Worm (Caenorhabditis elegans) whole organism, L1 larva: ENCODE data around the gene str-209.

Source experiments
- ceh-82 ChIP-seq, 3 experiments: fragments of 150-350 bp in 1 of 3; sonication (generic microtip) in 2 of 3; optimal IDR thresholded peaks; 2 replicates each; lab custom pipeline; 2014 to 2017; ENCODE audit warnings: missing biosample characterization in 3 of 3, missing genetic modification characterization in 3 of 3
- hlh-4 ChIP-seq: sonication (generic microtip); optimal IDR thresholded peaks from 2 replicates; lab custom pipeline; 2016; ENCODE audit warnings: mild to moderate bottlenecking, missing genetic modification characterization, missing compliant biosample characterization
- nhr-12 ChIP-seq: sonication (generic microtip); optimal IDR thresholded peaks from 2 replicates; lab custom pipeline; 2017; ENCODE audit warnings: missing biosample characterization, missing genetic modification characterization
- nhr-20 ChIP-seq: sonication (generic microtip); optimal IDR thresholded peaks from 2 replicates; lab custom pipeline; 2016; ENCODE audit warnings: mild to moderate bottlenecking, missing genetic modification characterization, missing compliant biosample characterization
- nhr-28 ChIP-seq: fragments of 150-350 bp; optimal IDR thresholded peaks from 2 replicates; lab custom pipeline; 2014; ENCODE audit warnings: missing biosample characterization, missing genetic modification characterization
- nhr-76 ChIP-seq: sonication (generic microtip); optimal IDR thresholded peaks from 2 replicates; lab custom pipeline; 2017; ENCODE audit warnings: missing biosample characterization, missing genetic modification characterization
- nhr-77 ChIP-seq: fragments of 150-350 bp; optimal IDR thresholded peaks from 2 replicates; lab custom pipeline; 2014; ENCODE audit warnings: missing biosample characterization, missing genetic modification characterization
- pag-3 ChIP-seq: sonication (generic microtip); optimal IDR thresholded peaks from 2 replicates; lab custom pipeline; 2017; ENCODE audit warnings: missing genetic modification characterization, mild to moderate bottlenecking, missing compliant biosample characterization, antibody characterized with exemption, borderline replicate concordance; ENCODE audit not compliant: insufficient read depth
- skn-1 ChIP-seq: fragments of 150-350 bp; optimal IDR thresholded peaks from 2 replicates; lab custom pipeline; 2014; ENCODE audit warnings: missing biosample characterization, missing genetic modification characterization
- snpc-4 ChIP-seq: fragments of 150-350 bp; optimal IDR thresholded peaks from 2 replicates; lab custom pipeline; 2014; ENCODE audit warnings: missing biosample characterization, missing genetic modification characterization
- sup-37 ChIP-seq: fragments of 200-800 bp; sonication (Bioruptor generic); optimal IDR thresholded peaks from 2 replicates; lab custom pipeline; 2018; ENCODE audit warnings: mild to moderate bottlenecking, missing genetic modification characterization, missing compliant biosample characterization
- unc-98 ChIP-seq: fragments of 200-800 bp; sonication (Bioruptor generic); IDR thresholded peaks from 2 replicates; pipeline ENCODE4 v1.3.6; 2022; ENCODE audit warnings: missing genetic modification characterization, missing compliant biosample characterization
- ztf-4 ChIP-seq: fragments of 150-350 bp; optimal IDR thresholded peaks from 2 replicates; lab custom pipeline; 2014; ENCODE audit warnings: missing biosample characterization, missing genetic modification characterization

ce11 chrV:4918664-4919257 lies 30.0 kb upstream of the str-209 start, which contains the start of gene C02E7.6:
- TF ChIP-seq unc-98 = no peak
- no peak for TF ChIP-seq skn-1 (tag; lab: Kevin White, UChicago)
- TF ChIP-seq snpc-4 = no peak
- no peak for TF ChIP-seq ceh-82 (tag; optimal IDR thresholded peaks at IDR 0.05; lab: Kevin White, UChicago)
- TF ChIP-seq pag-3 (tag; lab: Kevin White, UChicago) = no peak
- TF ChIP-seq sup-37 (GFP tag; lab: Kevin White, UChicago) = no peak
- no peak for TF ChIP-seq nhr-77 (tag; lab: Kevin White, UChicago)
- peak; percentile 81 for TF ChIP-seq ztf-4 (tag; lab: Kevin White, UChicago)
- TF ChIP-seq hlh-4 (tag; lab: Kevin White, UChicago) = no peak
- no peak for TF ChIP-seq nhr-28 (tag; lab: Kevin White, UChicago)
- no peak for TF ChIP-seq nhr-76 (tag; lab: Kevin White, UChicago)
- no peak for TF ChIP-seq nhr-20 (tag; lab: Kevin White, UChicago)
- no peak for TF ChIP-seq nhr-12 (tag; lab: Kevin White, UChicago)
